Worm (Caenorhabditis elegans): Measurements from ENCODE around the gene srh-60.

ce11 chrII:3556584-3556983 is 26.9 kb upstream of the srh-60 start:
- TF ChIP-seq flt-1 (GFP tag; IDR thresholded peaks at IDR 0.05) (no peak), ztf-29 (GFP tag; IDR thresholded peaks at IDR 0.05) (no peak)

Data from whole organism, midembryonic.